Fruit fly (Drosophila melanogaster) Kc167 (cell line): ENCODE measurements around the gene Ctps.

ENCODE experiments used
- Myc ChIP-seq: fragments of >200 bp; optimal IDR thresholded peaks from 2 replicates; lab custom pipeline; 2017; ENCODE audit warnings: missing external identifiers
- Sin3A ChIP-seq: fragments of >200 bp; optimal IDR thresholded peaks from 2 replicates; lab custom pipeline; 2018; ENCODE audit warnings: missing external identifiers
- h ChIP-seq: fragments of >200 bp; optimal IDR thresholded peaks from 3 replicates; lab custom pipeline; 2018; ENCODE audit warnings: missing external identifiers
- ttk ChIP-seq: sonication (Bioruptor generic); optimal IDR thresholded peaks from 2 replicates; lab custom pipeline; 2017; ENCODE audit warnings: missing external identifiers

dm6 chr3L:15143638-15144600 lies 46.2 kb downstream of the Ctps start, which contains the start of the genes CG32147 and Pex3:
- TF ChIP-seq h (lab: Kevin White, UChicago) = no peak
- no peak for TF ChIP-seq Myc (lab: Kevin White, UChicago)
- TF ChIP-seq ttk = no peak
- TF ChIP-seq Sin3A (lab: Kevin White, UChicago) = no peak
